Fruit fly (Drosophila melanogaster) whole organism, prepupa: Measurements from ENCODE around the gene CG14841.

Source experiments
- Blimp-1 ChIP-seq: fragments of 200-800 bp; sonication (Bioruptor generic); optimal IDR thresholded peaks from 3 replicates; lab custom pipeline; 2017; ENCODE audit warnings: missing biosample characterization, missing genetic modification characterization, mild to moderate bottlenecking, moderate library complexity, missing genetic modification reagents
- CG10631 ChIP-seq: fragments of 200-800 bp; sonication (Bioruptor generic); optimal IDR thresholded peaks from 2 replicates; lab custom pipeline; 2016; ENCODE audit warnings: missing biosample characterization, missing genetic modification characterization
- CG10669 ChIP-seq: fragments of 200-800 bp; sonication (Bioruptor generic); optimal IDR thresholded peaks from 3 replicates; lab custom pipeline; 2018; ENCODE audit warnings: missing biosample characterization, mild to moderate bottlenecking, missing genetic modification characterization, moderate library complexity
- CG11294 ChIP-seq: fragments of 200-800 bp; sonication (Bioruptor generic); IDR thresholded peaks from 2 replicates; pipeline ENCODE4 v1.3.6; 2022; ENCODE audit warnings: missing biosample characterization, missing genetic modification characterization
- CG11902 ChIP-seq: fragments of 200-800 bp; sonication (Bioruptor generic); optimal IDR thresholded peaks from 3 replicates; lab custom pipeline; 2016; ENCODE audit warnings: missing biosample characterization, missing genetic modification characterization
- CG15336 ChIP-seq: fragments of 200-800 bp; sonication (Bioruptor generic); IDR thresholded peaks from 2 replicates; pipeline ENCODE4 v1.3.6; 2022; ENCODE audit warnings: missing biosample characterization, missing genetic modification characterization
- CG1621 ChIP-seq: fragments of 200-800 bp; sonication (Bioruptor generic); optimal IDR thresholded peaks from 3 replicates; lab custom pipeline; 2018; ENCODE audit warnings: missing biosample characterization, mild to moderate bottlenecking, missing genetic modification characterization
- CG16779 ChIP-seq: fragments of 200-800 bp; sonication (Bioruptor generic); optimal IDR thresholded peaks from 3 replicates; lab custom pipeline; 2017; ENCODE audit warnings: missing biosample characterization, mild to moderate bottlenecking, missing genetic modification characterization
- CG3032 ChIP-seq: fragments of 200-800 bp; optimal IDR thresholded peaks from 2 replicates; lab custom pipeline; 2019; ENCODE audit warnings: missing biosample characterization, mild to moderate bottlenecking, missing genetic modification characterization, moderate library complexity
- CG31627 ChIP-seq: fragments of 200-800 bp; sonication (Bioruptor generic); optimal IDR thresholded peaks from 3 replicates; lab custom pipeline; 2016; ENCODE audit warnings: missing biosample characterization, missing genetic modification characterization
- CG32006 ChIP-seq: fragments of 200-800 bp; sonication (Bioruptor generic); optimal IDR thresholded peaks from 3 replicates; lab custom pipeline; 2017; ENCODE audit warnings: missing biosample characterization, mild to moderate bottlenecking, missing genetic modification characterization
- CG34406 ChIP-seq: fragments of 200-800 bp; sonication (Bioruptor generic); optimal IDR thresholded peaks from 3 replicates; lab custom pipeline; 2016; ENCODE audit warnings: missing biosample characterization, missing genetic modification characterization
- CG3919 ChIP-seq: fragments of 200-800 bp; sonication (Bioruptor generic); optimal IDR thresholded peaks from 3 replicates; lab custom pipeline; 2016; ENCODE audit warnings: missing biosample characterization, missing genetic modification characterization
- CG6163 ChIP-seq: fragments of 200-800 bp; sonication (Bioruptor generic); IDR thresholded peaks from 3 replicates; pipeline ENCODE4 v1.3.6; 2022; ENCODE audit warnings: missing biosample characterization, missing genetic modification characterization
- CG6276 ChIP-seq: fragments of 200-800 bp; sonication (Bioruptor generic); optimal IDR thresholded peaks from 2 replicates; lab custom pipeline; 2017; ENCODE audit warnings: missing biosample characterization, mild to moderate bottlenecking, missing genetic modification characterization
- CG6792 ChIP-seq: fragments of 200-800 bp; sonication (Bioruptor generic); optimal IDR thresholded peaks from 3 replicates; lab custom pipeline; 2016; ENCODE audit warnings: missing biosample characterization, missing genetic modification characterization
- CG6808 ChIP-seq: fragments of 200-800 bp; sonication (Bioruptor generic); optimal IDR thresholded peaks from 3 replicates; lab custom pipeline; 2017; ENCODE audit warnings: missing biosample characterization, missing genetic modification characterization, mild to moderate bottlenecking, moderate library complexity, missing genetic modification reagents
- CG6854 ChIP-seq: fragments of 200-800 bp; sonication (Bioruptor generic); optimal IDR thresholded peaks from 2 replicates; lab custom pipeline; 2017; ENCODE audit warnings: missing biosample characterization, mild to moderate bottlenecking, missing genetic modification characterization
- CG7368 ChIP-seq: fragments of 200-800 bp; sonication (Bioruptor generic); optimal IDR thresholded peaks from 3 replicates; lab custom pipeline; 2016; ENCODE audit warnings: missing biosample characterization, missing genetic modification characterization
- CG8319 ChIP-seq: fragments of 200-800 bp; sonication (Bioruptor generic); optimal IDR thresholded peaks from 3 replicates; lab custom pipeline; 2016; ENCODE audit warnings: missing biosample characterization, missing genetic modification characterization
- CG8632 ChIP-seq: fragments of 200-800 bp; sonication (Bioruptor generic); optimal IDR thresholded peaks from 3 replicates; lab custom pipeline; 2016; ENCODE audit warnings: missing biosample characterization, missing genetic modification characterization
- Eip75B ChIP-seq: fragments of 200-800 bp; sonication (Bioruptor generic); optimal IDR thresholded peaks from 3 replicates; lab custom pipeline; 2016; ENCODE audit warnings: missing biosample characterization, missing genetic modification characterization
- Eip93F ChIP-seq: fragments of 200-800 bp; sonication (Bioruptor generic); optimal IDR thresholded peaks from 2 replicates; lab custom pipeline; 2016; ENCODE audit warnings: missing biosample characterization, mild to moderate bottlenecking, missing genetic modification characterization
- Ets21C ChIP-seq: fragments of 200-800 bp; sonication (Bioruptor generic); optimal IDR thresholded peaks from 3 replicates; lab custom pipeline; 2016; ENCODE audit warnings: missing biosample characterization, missing genetic modification characterization
- Ets96B ChIP-seq: fragments of 200-800 bp; optimal IDR thresholded peaks from 2 replicates; lab custom pipeline; 2019; ENCODE audit warnings: missing biosample characterization, mild to moderate bottlenecking, missing genetic modification characterization, moderate library complexity
- Hr4 ChIP-seq: fragments of 200-800 bp; sonication (Bioruptor generic); optimal IDR thresholded peaks from 3 replicates; lab custom pipeline; 2016; ENCODE audit warnings: missing biosample characterization, missing genetic modification characterization
- Lpt ChIP-seq: fragments of 200-800 bp; sonication (Bioruptor generic); optimal IDR thresholded peaks from 3 replicates; lab custom pipeline; 2016; ENCODE audit warnings: missing biosample characterization, missing genetic modification characterization
- Met ChIP-seq: fragments of 200-800 bp; sonication (Bioruptor generic); optimal IDR thresholded peaks from 3 replicates; lab custom pipeline; 2016; ENCODE audit warnings: missing biosample characterization, missing genetic modification characterization
- OdsH ChIP-seq: fragments of 200-800 bp; sonication (Bioruptor generic); optimal IDR thresholded peaks from 3 replicates; lab custom pipeline; 2016; ENCODE audit warnings: missing biosample characterization, missing genetic modification characterization
- Sox15 ChIP-seq: fragments of 200-800 bp; sonication (Bioruptor generic); optimal IDR thresholded peaks from 3 replicates; lab custom pipeline; 2016; ENCODE audit warnings: missing biosample characterization, missing genetic modification characterization
- achi ChIP-seq: fragments of 200-800 bp; sonication (Bioruptor generic); optimal IDR thresholded peaks from 3 replicates; lab custom pipeline; 2016; ENCODE audit warnings: missing biosample characterization, missing genetic modification characterization
- acj6 ChIP-seq: fragments of 200-800 bp; sonication (Bioruptor generic); optimal IDR thresholded peaks from 3 replicates; lab custom pipeline; 2016; ENCODE audit warnings: missing biosample characterization, missing genetic modification characterization
- cyc ChIP-seq: fragments of 200-800 bp; sonication (Bioruptor generic); optimal IDR thresholded peaks from 3 replicates; lab custom pipeline; 2016; ENCODE audit warnings: missing biosample characterization, missing genetic modification characterization
- dsx ChIP-seq: fragments of 200-800 bp; optimal IDR thresholded peaks from 3 replicates; lab custom pipeline; 2019; ENCODE audit warnings: missing biosample characterization, mild to moderate bottlenecking, missing genetic modification characterization, moderate library complexity; ENCODE audit not compliant: poor library complexity, severe bottlenecking
- eg ChIP-seq: fragments of 200-800 bp; sonication (Bioruptor generic); IDR thresholded peaks from 3 replicates; pipeline ENCODE4 v1.3.6; 2022; ENCODE audit warnings: missing biosample characterization, missing genetic modification characterization
- esn ChIP-seq: fragments of 200-800 bp; sonication (Bioruptor generic); optimal IDR thresholded peaks from 2 replicates; lab custom pipeline; 2016; ENCODE audit warnings: missing biosample characterization, mild to moderate bottlenecking, missing genetic modification characterization, moderate library complexity
- fd59A ChIP-seq: fragments of 200-800 bp; sonication (Bioruptor generic); optimal IDR thresholded peaks from 2 replicates; lab custom pipeline; 2017; ENCODE audit warnings: missing biosample characterization, mild to moderate bottlenecking, missing genetic modification characterization, missing genetic modification reagents
- fd85E ChIP-seq: fragments of 200-800 bp; sonication (Bioruptor generic); optimal IDR thresholded peaks from 3 replicates; lab custom pipeline; 2016; ENCODE audit warnings: missing biosample characterization, missing genetic modification characterization
- lz ChIP-seq: fragments of 200-800 bp; sonication (Bioruptor generic); optimal IDR thresholded peaks from 3 replicates; lab custom pipeline; 2016; ENCODE audit warnings: missing biosample characterization, missing genetic modification characterization
- net ChIP-seq: fragments of 200-800 bp; sonication (Bioruptor generic); optimal IDR thresholded peaks from 3 replicates; lab custom pipeline; 2016; ENCODE audit warnings: missing biosample characterization, missing genetic modification characterization
- spab ChIP-seq: fragments of 200-800 bp; sonication (Bioruptor generic); optimal IDR thresholded peaks from 2 replicates; lab custom pipeline; 2017; ENCODE audit warnings: missing biosample characterization, mild to moderate bottlenecking, missing genetic modification characterization, missing genetic modification reagents
- ss ChIP-seq, 2 experiments: fragments of 200-800 bp; sonication (Bioruptor generic); optimal IDR thresholded peaks; 2 replicates in 1 of 2; 3 replicates in 1 of 2; lab custom pipeline; 2017 to 2018; ENCODE audit warnings: mild to moderate bottlenecking in 2 of 2, missing biosample characterization in 2 of 2, missing genetic modification characterization in 2 of 2, moderate library complexity in 1 of 2
- svp ChIP-seq: fragments of 200-800 bp; sonication (Bioruptor generic); peaks from one replicate; lab custom pipeline; 2016; ENCODE audit warnings: missing biosample characterization, missing genetic modification characterization
- topi ChIP-seq: fragments of 200-800 bp; sonication (Bioruptor generic); optimal IDR thresholded peaks from 3 replicates; lab custom pipeline; 2016; ENCODE audit warnings: missing biosample characterization, missing genetic modification characterization
- vri ChIP-seq: fragments of 200-800 bp; sonication (Bioruptor generic); optimal IDR thresholded peaks from 3 replicates; lab custom pipeline; 2016; ENCODE audit warnings: missing biosample characterization, mild to moderate bottlenecking, missing genetic modification characterization

The CG14841 gene

DNA sequence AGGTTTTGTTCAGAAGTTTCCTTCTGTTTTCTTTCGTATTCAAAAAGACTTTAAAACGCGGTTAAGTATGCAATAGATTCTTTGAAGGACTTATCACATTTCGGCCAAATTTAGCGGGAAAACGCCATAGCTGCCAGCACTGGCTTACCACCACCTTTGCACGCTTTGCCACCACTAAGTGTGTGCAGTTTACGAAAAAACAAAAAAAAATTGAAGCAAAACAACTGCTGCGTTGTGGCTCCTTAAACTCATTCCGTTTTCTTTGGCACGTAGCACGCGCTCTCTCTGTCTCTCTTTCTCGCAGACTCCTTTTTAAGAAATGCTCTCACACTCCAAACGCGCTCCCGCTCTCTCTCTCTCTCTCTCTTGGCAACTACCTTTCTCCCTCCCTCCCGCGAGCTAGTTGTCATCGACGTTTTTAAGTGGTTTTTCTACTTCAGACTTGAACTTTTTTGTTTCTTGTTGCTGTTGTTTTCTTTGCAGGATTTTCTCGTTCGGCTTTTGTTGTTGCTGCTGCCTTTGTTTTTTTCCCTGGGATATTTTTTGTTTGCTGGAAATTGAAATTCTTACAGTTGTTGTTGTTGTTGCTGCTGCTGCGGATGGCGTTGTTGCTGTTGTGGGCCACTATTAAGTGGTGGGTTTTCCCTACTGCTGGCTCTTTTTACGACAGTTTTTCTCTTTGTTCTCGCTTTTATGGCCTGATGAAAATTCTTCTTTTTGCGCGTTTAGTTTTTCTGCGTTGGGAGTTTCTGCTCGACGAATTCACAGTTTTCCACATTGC, 16.5 kb upstream of the CG14841 start (continued):
- TF ChIP-seq spab (GFP tag; lab: Kevin White, UChicago) (peak; percentile 52), Sox15 (GFP tag; lab: Kevin White, UChicago) (peak; percentile 24), CG10669 (GFP tag; lab: Kevin White, UChicago) (peak; percentile 4), topi (GFP tag; lab: Kevin White, UChicago) (no peak), Hr4 (GFP tag; lab: Kevin White, UChicago) (peak; percentile 16), CG7368 (GFP tag; lab: Kevin White, UChicago) (no peak), CG6163 (GFP tag; lab: Robert Waterston, UW) (peak; percentile 82; the same call in 2 of the 3 replicates)
- TF ChIP-seq, all 60 proteins: peak for 27

DNA sequence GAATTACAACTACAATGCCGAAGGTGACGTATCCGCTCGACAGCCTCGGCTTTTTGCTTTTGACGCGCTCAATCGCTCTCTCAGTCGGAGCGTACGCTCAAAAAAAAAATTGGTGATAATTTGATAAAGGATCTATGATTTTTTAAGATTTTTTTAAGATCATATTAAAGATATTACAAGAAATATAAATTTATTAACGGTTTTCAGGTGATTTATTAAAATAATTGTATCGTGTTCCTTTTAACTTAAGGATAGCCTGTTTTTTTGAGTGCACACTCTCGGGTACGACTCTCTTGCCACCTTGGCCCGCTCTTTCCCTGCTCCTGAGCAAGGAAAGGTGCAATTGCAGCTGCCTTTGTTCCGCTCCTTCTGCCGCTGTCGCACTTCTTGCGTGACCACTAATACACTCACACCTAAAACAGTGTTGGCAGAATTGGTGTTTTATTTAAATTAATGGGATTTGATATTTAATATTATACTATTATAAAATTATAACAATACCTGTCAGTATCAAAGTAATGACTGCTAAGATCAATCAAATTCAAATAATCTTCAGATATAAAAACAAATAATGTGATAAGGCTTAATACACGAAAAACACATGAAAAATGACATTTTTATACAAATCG, 15.8 kb upstream of the CG14841 start:
- TF ChIP-seq cyc (GFP tag; lab: Kevin White, UChicago) (peak; percentile 89), lz (GFP tag; lab: Kevin White, UChicago) (peak; percentile 89), Sox15 (GFP tag; lab: Kevin White, UChicago) (peak; percentile 78), CG6163 (GFP tag; lab: Robert Waterston, UW) (peak; percentile 98), Ets21C (GFP tag; lab: Kevin White, UChicago) (peak; percentile 71), spab (GFP tag; lab: Kevin White, UChicago) (peak; percentile 97), topi (GFP tag; lab: Kevin White, UChicago) (peak; percentile 93), Hr4 (GFP tag; lab: Kevin White, UChicago) (peak; percentile 94), CG15336 (GFP tag; lab: Robert Waterston, UW) (peak; percentile 99), CG6854 (GFP tag; lab: Kevin White, UChicago) (peak; percentile 94), CG34406 (GFP tag; lab: Kevin White, UChicago) (peak; percentile 95), esn (GFP tag; lab: Kevin White, UChicago) (peak; percentile 97), fd59A (peak; percentile 97), Met (GFP tag; lab: Kevin White, UChicago) (peak; percentile 94), CG10669 (GFP tag; lab: Kevin White, UChicago) (peak; percentile 97), svp (GFP tag; lab: Kevin White, UChicago) (peak; percentile 95), CG3032 (peak; percentile 98), Blimp-1 (GFP tag; lab: Kevin White, UChicago) (peak; percentile 86), vri (GFP tag; lab: Kevin White, UChicago) (peak; percentile 94), acj6 (GFP tag; lab: Kevin White, UChicago) (peak; percentile 96), eg (GFP tag; lab: Robert Waterston, UW) (peak; percentile 98), CG6808 (GFP tag; lab: Kevin White, UChicago) (peak; percentile 98), CG11902 (GFP tag; lab: Kevin White, UChicago) (peak; percentile 80), CG16779 (peak; percentile 93), CG8319 (GFP tag; lab: Kevin White, UChicago) (peak; percentile 92), ss (GFP tag; optimal IDR thresholded peaks at IDR 0.05; lab: Kevin White, UChicago) (peak; percentile 98), CG32006 (GFP tag; lab: Kevin White, UChicago) (peak; percentile 97), Eip75B (GFP tag; lab: Kevin White, UChicago) (peak; percentile 95), Ets96B (tag; lab: Kevin White, UChicago) (peak; percentile 99), Lpt (GFP tag; lab: Kevin White, UChicago) (peak; percentile 94), net (peak; percentile 96), CG6276 (GFP tag; lab: Kevin White, UChicago) (peak; percentile 94), dsx (GFP tag; lab: Kevin White, UChicago) (peak; percentile 98), OdsH (GFP tag; lab: Kevin White, UChicago) (peak; percentile 97), Eip93F (GFP tag; lab: Kevin White, UChicago) (peak; percentile 94), CG31627 (GFP tag; lab: Kevin White, UChicago) (peak; percentile 82), achi (GFP tag; lab: Kevin White, UChicago) (peak; percentile 97), CG7368 (GFP tag; lab: Kevin White, UChicago) (peak; percentile 94), CG11294 (peak; percentile 93), CG1621 (peak; percentile 92), CG8632 (GFP tag; lab: Kevin White, UChicago) (peak; percentile 97), CG10631 (peak; percentile 97), fd85E (GFP tag; lab: Kevin White, UChicago) (peak; percentile 82), CG6792 (GFP tag; lab: Kevin White, UChicago) (peak; percentile 97), CG3919 (peak; percentile 98)
